Fruit fly (Drosophila melanogaster): ENCODE results near the gene Pp1-13C.

The Pp1-13C gene

DNA sequence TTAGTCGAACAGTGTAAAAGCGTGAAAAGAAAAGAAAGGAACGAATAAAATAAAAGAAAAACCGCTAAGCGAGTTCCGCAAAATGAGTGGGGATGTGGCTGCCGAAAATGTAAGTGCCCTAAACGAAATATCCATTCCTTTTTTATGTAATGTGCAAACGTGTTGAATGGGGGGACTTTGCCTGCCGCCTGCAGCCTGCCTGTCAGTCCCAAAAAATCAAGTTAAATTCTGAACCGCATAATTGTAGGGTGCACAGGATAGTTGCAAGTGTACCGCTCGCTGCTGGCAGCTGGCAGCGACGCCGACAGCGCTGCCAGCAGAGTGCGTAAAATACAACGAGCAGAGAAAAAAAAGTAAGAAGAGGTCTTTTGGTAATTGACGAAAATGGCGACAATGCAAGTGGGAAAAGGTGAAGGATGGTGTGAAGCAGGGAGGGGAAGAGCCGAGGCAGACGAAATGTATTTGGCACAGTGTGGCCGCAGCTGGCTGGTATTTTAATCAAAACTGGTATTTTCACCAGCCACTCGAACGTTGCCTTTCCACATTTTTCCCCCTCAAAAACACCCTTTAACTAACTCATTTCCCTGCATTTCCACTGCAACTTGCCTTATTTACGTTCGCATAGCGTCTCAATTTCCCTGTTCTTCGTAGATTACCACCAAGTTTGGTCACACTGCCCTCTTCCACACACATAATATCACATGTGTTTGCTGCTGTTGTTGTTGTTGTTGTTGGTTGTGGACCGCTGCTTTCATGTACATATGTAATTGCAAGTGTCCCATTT is 41.0 kb downstream of the Pp1-13C start:
- peak; percentile 2 for TF ChIP-seq HLH106 (tag; optimal IDR thresholded peaks at IDR 0.05)
- TF ChIP-seq pan (optimal IDR thresholded peaks at IDR 0.05) = no peak
- TF ChIP-seq psq (GFP tag; optimal IDR thresholded peaks at IDR 0.05) = peak; percentile 75
- no peak for TF ChIP-seq Vsx2 (GFP tag; optimal IDR thresholded peaks at IDR 0.05; ENCODE audit: partially characterized antibody)
- no peak for TF ChIP-seq Hr78 (GFP tag; optimal IDR thresholded peaks at IDR 0.05)
- TF ChIP-seq sv (GFP tag; optimal IDR thresholded peaks at IDR 0.05) = no peak
- TF ChIP-seq Rel (GFP tag; optimal IDR thresholded peaks at IDR 0.05) = no peak
- TF ChIP-seq Rel (tag; optimal IDR thresholded peaks at IDR 0.05) = peak; percentile 67

DNA sequence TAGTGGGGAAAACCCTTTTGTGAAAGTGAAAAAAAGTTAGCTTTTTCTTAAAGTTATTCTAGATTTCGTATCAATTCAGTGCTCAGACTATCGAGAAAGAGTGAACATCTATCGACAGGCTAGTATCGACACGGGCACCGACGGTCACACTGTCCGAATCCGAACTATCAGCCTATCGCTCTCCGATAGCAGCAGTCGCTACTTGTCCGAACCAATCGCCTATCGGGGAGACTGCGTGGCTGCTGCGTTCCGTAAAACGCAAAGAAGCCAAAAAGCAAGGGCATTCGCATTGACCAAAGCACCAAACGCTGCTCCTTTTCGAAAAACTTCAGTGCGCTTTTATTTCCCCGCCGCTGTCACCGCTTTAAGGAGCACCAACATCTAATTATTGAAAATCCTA is 41.6 kb downstream of the Pp1-13C start, which contains the start of gene Top1:
Gene Top1, plus strand, starts transcription at position 190 of the 400 bp plus-strand sequence.
- TF ChIP-seq rgr (GFP tag; optimal IDR thresholded peaks at IDR 0.05) (peak; percentile 49), br (GFP tag; optimal IDR thresholded peaks at IDR 0.05) (peak; percentile 7), HLH106 (tag; optimal IDR thresholded peaks at IDR 0.05) (peak; percentile 16), Sp1 (GFP tag; optimal IDR thresholded peaks at IDR 0.05) (peak; percentile 16), h (GFP tag; optimal IDR thresholded peaks at IDR 0.05) (peak; percentile 31), Rel (GFP tag; optimal IDR thresholded peaks at IDR 0.05) (no peak), Rel (tag; optimal IDR thresholded peaks at IDR 0.05) (peak; percentile 34), Hnf4 (GFP tag; optimal IDR thresholded peaks at IDR 0.05) (peak; percentile 15), woc (GFP tag; optimal IDR thresholded peaks at IDR 0.05) (peak; percentile 51), CrebA (GFP tag; optimal IDR thresholded peaks at IDR 0.05; ENCODE audit: borderline replicate concordance) (no peak), Hr83 (GFP tag; optimal IDR thresholded peaks at IDR 0.05; ENCODE audit: poor library complexity, severe bottlenecking) (peak; percentile 32), Mio (GFP tag; optimal IDR thresholded peaks at IDR 0.05) (no peak), brk (GFP tag; optimal IDR thresholded peaks at IDR 0.05) (no peak), foxo (GFP tag; optimal IDR thresholded peaks at IDR 0.05) (peak in 1 of 2 experiments; percentile 25)

DNA sequence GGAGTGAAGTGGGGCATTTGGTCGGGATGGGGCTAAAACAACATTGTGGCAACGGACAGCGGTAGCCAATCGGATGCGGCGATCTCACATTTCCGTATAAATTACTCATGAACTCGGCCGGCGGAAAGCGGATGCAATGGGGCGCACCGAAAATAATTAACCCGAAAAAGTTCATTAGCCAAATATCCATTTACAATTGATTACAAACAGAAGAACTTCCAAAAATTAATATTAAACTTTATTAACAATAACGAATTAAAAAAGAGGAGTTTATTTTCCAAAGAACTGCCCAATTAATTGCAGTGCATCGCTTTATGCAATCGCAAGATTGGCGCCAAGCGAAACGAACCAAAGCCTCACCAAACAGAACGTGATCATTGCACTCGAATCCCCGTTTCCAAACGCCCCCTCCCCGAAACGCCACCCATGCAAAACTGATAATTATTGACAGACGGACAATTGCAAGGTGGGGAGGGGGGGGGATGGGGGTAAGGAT is 47.0 kb downstream of the Pp1-13C start:
- TF ChIP-seq Dfd (GFP tag; optimal IDR thresholded peaks at IDR 0.05) (peak; percentile 59), Hr83 (GFP tag; optimal IDR thresholded peaks at IDR 0.05; ENCODE audit: poor library complexity, severe bottlenecking) (no peak), sage (GFP tag; optimal IDR thresholded peaks at IDR 0.05) (no peak), fru (GFP tag; optimal IDR thresholded peaks at IDR 0.05) (no peak), HLH106 (tag; optimal IDR thresholded peaks at IDR 0.05) (no peak), CrebA (GFP tag; optimal IDR thresholded peaks at IDR 0.05; ENCODE audit: borderline replicate concordance) (no peak), woc (GFP tag; optimal IDR thresholded peaks at IDR 0.05) (no peak), rgr (GFP tag; optimal IDR thresholded peaks at IDR 0.05) (no peak)

DNA sequence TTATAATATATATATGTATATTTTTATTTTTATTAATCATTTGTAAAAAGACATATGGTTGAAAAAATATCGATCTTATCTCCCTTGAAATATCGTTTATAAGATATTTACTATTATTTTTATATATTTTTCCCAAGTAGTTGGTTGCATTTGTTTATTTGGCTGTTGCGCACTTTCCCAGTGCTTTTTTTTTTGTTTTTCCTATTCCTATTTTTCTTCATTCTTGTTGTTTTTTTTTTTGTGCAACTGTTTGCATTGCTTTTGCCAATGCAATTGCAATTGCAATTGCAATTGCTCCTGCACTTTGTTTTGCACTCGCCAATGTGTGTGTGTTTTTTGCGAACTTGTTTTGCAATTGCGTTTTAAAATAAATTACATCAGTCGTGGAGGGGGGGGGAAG is 47.5 kb downstream of the Pp1-13C start:
- TF ChIP-seq foxo (GFP tag; optimal IDR thresholded peaks at IDR 0.05) (no peak), Hnf4 (GFP tag; optimal IDR thresholded peaks at IDR 0.05) (no peak), OdsH (GFP tag; optimal IDR thresholded peaks at IDR 0.05) (no peak), Jra (GFP tag; optimal IDR thresholded peaks at IDR 0.05) (no peak), CrebA (GFP tag; optimal IDR thresholded peaks at IDR 0.05; ENCODE audit: borderline replicate concordance) (no peak), psq (GFP tag; optimal IDR thresholded peaks at IDR 0.05) (no peak), woc (GFP tag; optimal IDR thresholded peaks at IDR 0.05) (no peak), sv (GFP tag; optimal IDR thresholded peaks at IDR 0.05) (no peak), Dif (GFP tag; optimal IDR thresholded peaks at IDR 0.05; ENCODE audit: partially characterized antibody) (no peak), Rel (GFP tag; optimal IDR thresholded peaks at IDR 0.05) (no peak), Rel (tag; optimal IDR thresholded peaks at IDR 0.05) (no peak), Abd-B (GFP tag; optimal IDR thresholded peaks at IDR 0.05) (no peak), tai (GFP tag; optimal IDR thresholded peaks at IDR 0.05) (no peak), Hr83 (GFP tag; optimal IDR thresholded peaks at IDR 0.05; ENCODE audit: poor library complexity, severe bottlenecking) (no peak), jim (GFP tag; optimal IDR thresholded peaks at IDR 0.05) (no peak)

DNA sequence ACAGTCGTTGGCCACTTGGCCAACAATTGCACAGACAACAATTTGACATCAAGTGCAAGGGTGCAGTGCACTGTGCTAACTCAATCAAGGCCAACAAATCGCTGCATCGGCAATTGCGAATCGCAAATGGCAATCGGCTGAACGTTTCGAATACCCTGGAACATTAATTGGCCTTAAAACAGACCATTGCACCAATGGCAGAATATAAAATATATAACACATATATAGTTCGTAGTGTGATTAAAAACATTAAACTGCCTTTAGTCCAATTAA is 48.0 kb downstream of the Pp1-13C start:
- no peak for TF ChIP-seq OdsH (GFP tag; optimal IDR thresholded peaks at IDR 0.05)
- TF ChIP-seq dmrt93B (GFP tag; optimal IDR thresholded peaks at IDR 0.05) = no peak
- TF ChIP-seq br (GFP tag; optimal IDR thresholded peaks at IDR 0.05) = no peak
- TF ChIP-seq HLH106 (tag; optimal IDR thresholded peaks at IDR 0.05) = no peak
- TF ChIP-seq Dif (GFP tag; optimal IDR thresholded peaks at IDR 0.05; ENCODE audit: partially characterized antibody) = no peak
- no peak for TF ChIP-seq dsf (GFP tag; optimal IDR thresholded peaks at IDR 0.05; ENCODE audit: borderline replicate concordance)
- no peak for TF ChIP-seq Mio (GFP tag; optimal IDR thresholded peaks at IDR 0.05)
- TF ChIP-seq foxo (GFP tag; optimal IDR thresholded peaks at IDR 0.05) = no peak
- no peak for TF ChIP-seq N (GFP tag; optimal IDR thresholded peaks at IDR 0.05)
- TF ChIP-seq ey (GFP tag; optimal IDR thresholded peaks at IDR 0.05) = no peak
- no peak for TF ChIP-seq Abd-B (GFP tag; optimal IDR thresholded peaks at IDR 0.05)
- no peak for TF ChIP-seq tai (GFP tag; optimal IDR thresholded peaks at IDR 0.05)

All from whole organism, wandering third instar larva.